Worm (Caenorhabditis elegans) whole organism, early embryonic: Measurements from ENCODE around the gene K02E7.1.

ENCODE experiments used
- F13C5.2 ChIP-seq: sonication (generic microtip); optimal IDR thresholded peaks from 2 replicates; lab custom pipeline; 2017; ENCODE audit warnings: mild to moderate bottlenecking, missing genetic modification characterization, inconsistent platforms, missing compliant biosample characterization
- aly-1 ChIP-seq: sonication (generic microtip); optimal IDR thresholded peaks from 2 replicates; lab custom pipeline; 2016; ENCODE audit warnings: missing genetic modification characterization, missing compliant biosample characterization
- ama-1 ChIP-seq: fragments of 150-350 bp; optimal IDR thresholded peaks from 2 replicates; lab custom pipeline; 2014
- ets-7 ChIP-seq: sonication (generic microtip); optimal IDR thresholded peaks from 2 replicates; lab custom pipeline; 2016; ENCODE audit warnings: missing genotype, missing genetic modification characterization, missing compliant biosample characterization
- flt-1 ChIP-seq: fragments of 200-800 bp; sonication (Bioruptor generic); IDR thresholded peaks from 2 replicates; pipeline ENCODE4 v1.3.6; 2022; ENCODE audit warnings: missing genetic modification characterization, missing compliant biosample characterization
- hmbx-1 ChIP-seq: sonication (generic microtip); optimal IDR thresholded peaks from 2 replicates; lab custom pipeline; 2016; ENCODE audit warnings: mild to moderate bottlenecking, missing genetic modification characterization, missing compliant biosample characterization
- scrt-1 ChIP-seq: fragments of 200-800 bp; sonication (Bioruptor generic); IDR thresholded peaks from 2 replicates; pipeline ENCODE4 v1.3.6; 2022; ENCODE audit warnings: missing genetic modification characterization, missing compliant biosample characterization
- tbx-37 ChIP-seq: fragments of 200-800 bp; sonication (Bioruptor generic); conservative IDR thresholded peaks from 2 replicates; pipeline ENCODE4 v1.3.6; 2022; ENCODE audit warnings: missing genetic modification reagents, missing genetic modification characterization, missing compliant biosample characterization

DNA sequence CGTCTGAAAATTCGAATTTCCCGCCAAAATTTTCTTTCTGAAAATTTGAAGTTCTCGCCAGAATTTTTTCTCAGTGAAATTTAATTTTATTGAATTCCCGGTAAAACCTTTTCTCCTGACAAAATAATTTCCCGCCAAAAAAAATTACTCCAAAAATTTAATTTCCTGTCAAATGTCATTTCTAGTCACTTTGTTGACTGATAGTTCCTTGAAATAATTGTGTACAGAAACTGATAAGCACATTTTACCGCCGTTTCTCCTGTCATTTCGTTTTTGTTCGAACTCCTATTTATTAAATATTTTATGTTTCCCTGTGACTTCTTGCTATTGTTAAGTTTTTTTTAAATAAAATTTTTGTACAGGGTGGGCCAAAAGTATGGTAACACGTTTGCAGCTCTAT, 19.0 kb upstream of the K02E7.1 start:
- TF ChIP-seq F13C5.2 (tag; lab: Kevin White, UChicago) (no peak), tbx-37 (GFP tag; lab: Robert Waterston, UW) (no peak), flt-1 (no peak), ama-1 (no peak), scrt-1 (GFP tag; lab: Robert Waterston, UW) (no peak), hmbx-1 (no peak), aly-1 (tag; lab: Kevin White, UChicago) (no peak), ets-7 (tag; lab: Kevin White, UChicago) (no peak)
